Fruit fly (Drosophila melanogaster): ENCODE data around the gene RpL30.

The RpL30 gene

dm6 chr2L:18966844-18967243, 42.3 kb downstream of the RpL30 start (continued):
- TF ChIP-seq lilli (GFP tag; optimal IDR thresholded peaks at IDR 0.05) (peak; percentile 5), CG2678 (tag; optimal IDR thresholded peaks at IDR 0.05) (peak; percentile 80), Dek (tag; optimal IDR thresholded peaks at IDR 0.05) (peak; percentile 34), HmgD (GFP tag; optimal IDR thresholded peaks at IDR 0.05) (no peak), CG18619 (GFP tag; optimal IDR thresholded peaks at IDR 0.05) (no peak), CG4730 (GFP tag; IDR thresholded peaks at IDR 0.05) (0 out of 2 replicates have a peak, but pooled peaks have one; percentile 14), run (tag; optimal IDR thresholded peaks at IDR 0.05) (no peak), danr (GFP tag; IDR thresholded peaks at IDR 0.05) (peak; percentile 40; the same call in 1 of the 2 replicates), CG1233 (GFP tag; optimal IDR thresholded peaks at IDR 0.05) (peak; percentile 34), CG9817 (tag; optimal IDR thresholded peaks at IDR 0.05) (peak; percentile 51), CG13894 (tag; optimal IDR thresholded peaks at IDR 0.05) (peak; percentile 57), CG10462 (GFP tag; optimal IDR thresholded peaks at IDR 0.05) (no peak), CG1832 (GFP tag; optimal IDR thresholded peaks at IDR 0.05) (no peak), Chrac-16 (GFP tag; optimal IDR thresholded peaks at IDR 0.05) (no peak), bcd (GFP tag; optimal IDR thresholded peaks at IDR 0.05) (peak; percentile 29), dpn (GFP tag; optimal IDR thresholded peaks at IDR 0.05) (no peak), C15 (GFP tag; IDR thresholded peaks at IDR 0.05) (0 out of 3 replicates have a peak, but pooled peaks have one; percentile 45), CG11696 (GFP tag; IDR thresholded peaks at IDR 0.05) (peak; percentile 14; the same call in 1 of the 2 replicates), Ets65A (GFP tag) (no peak), CG15269 (tag; optimal IDR thresholded peaks at IDR 0.05) (peak; percentile 65), H2.0 (GFP tag; IDR thresholded peaks at IDR 0.05) (no peak), E2f2 (GFP tag; IDR thresholded peaks at IDR 0.05) (peak; percentile 33; the same call in 1 of the 2 replicates), CG4854 (GFP tag; optimal IDR thresholded peaks at IDR 0.05) (no peak), BtbVII (GFP tag; optimal IDR thresholded peaks at IDR 0.05) (peak; percentile 52), Rfx (GFP tag; IDR thresholded peaks at IDR 0.05) (peak; percentile 75), HLH3B (GFP tag; IDR thresholded peaks at IDR 0.05) (no peak), CG9215 (GFP tag; IDR thresholded peaks at IDR 0.05) (peak; percentile 71), CG1603 (tag; optimal IDR thresholded peaks at IDR 0.05) (no peak), CG10147 (GFP tag; optimal IDR thresholded peaks at IDR 0.05) (no peak), lab (GFP tag; optimal IDR thresholded peaks at IDR 0.05) (peak; percentile 79), CG15514 (GFP tag; optimal IDR thresholded peaks at IDR 0.05) (peak; percentile 22), vvl (GFP tag; IDR thresholded peaks at IDR 0.05) (peak; percentile 49), insv (GFP tag; optimal IDR thresholded peaks at IDR 0.05) (no peak), CG11560 (tag; IDR thresholded peaks at IDR 0.05) (no peak), fd96Cb (tag; optimal IDR thresholded peaks at IDR 0.05) (no peak), TFAM (GFP tag; optimal IDR thresholded peaks at IDR 0.05) (no peak), CG15601 (tag; optimal IDR thresholded peaks at IDR 0.05) (no peak), CG31388 (GFP tag; optimal IDR thresholded peaks at IDR 0.05) (no peak), CG4424 (GFP tag; optimal IDR thresholded peaks at IDR 0.05) (peak; percentile 3), CG18599 (GFP tag; optimal IDR thresholded peaks at IDR 0.05) (peak; percentile 86), CG11504 (tag; optimal IDR thresholded peaks at IDR 0.05) (peak; percentile 36), Gug (GFP tag; IDR thresholded peaks at IDR 0.05) (peak; percentile 14; the same call in 1 of the 4 replicates), CG9727 (GFP tag; optimal IDR thresholded peaks at IDR 0.05) (no peak), CG13424 (tag; optimal IDR thresholded peaks at IDR 0.05) (peak; percentile 19), CoRest (tag; optimal IDR thresholded peaks at IDR 0.05) (peak; percentile 34), scrt (GFP tag; optimal IDR thresholded peaks at IDR 0.05) (peak; percentile 13), CG7372 (GFP tag; IDR thresholded peaks at IDR 0.05) (peak; percentile 55), zf30C (GFP tag; optimal IDR thresholded peaks at IDR 0.05) (no peak), CG2889 (GFP tag; IDR thresholded peaks at IDR 0.05) (no peak; the same call in 2 of the 3 replicates), Hr51 (GFP tag; optimal IDR thresholded peaks at IDR 0.05) (peak in 1 of 2 experiments; percentile 47)

Data from whole organism, embryonic.